Fruit fly (Drosophila melanogaster) whole organism, adult: ENCODE measurements around the gene Cog1.

Experiments
- CG11617 ChIP-seq: fragments of 200-800 bp; sonication (Bioruptor generic); optimal IDR thresholded peaks from 2 replicates; lab custom pipeline; 2017; ENCODE audit warnings: mild to moderate bottlenecking, missing biosample characterization, missing genetic modification reagents, missing genetic modification characterization
- CG12768 ChIP-seq: fragments of 200-800 bp; sonication (Bioruptor generic); optimal IDR thresholded peaks from 2 replicates; lab custom pipeline; 2017; ENCODE audit warnings: missing biosample characterization, missing genetic modification characterization, mild to moderate bottlenecking, moderate library complexity, missing genetic modification reagents
- CG1620 ChIP-seq: fragments of 200-800 bp; sonication (Bioruptor generic); optimal IDR thresholded peaks from 2 replicates; lab custom pipeline; 2016; ENCODE audit warnings: missing biosample characterization, missing genetic modification characterization
- CG7045 ChIP-seq: fragments of 200-800 bp; sonication (Bioruptor generic); optimal IDR thresholded peaks from 2 replicates; lab custom pipeline; 2017; ENCODE audit warnings: missing biosample characterization, mild to moderate bottlenecking, missing genetic modification characterization
- Clk ChIP-seq: fragments of 200-800 bp; sonication (Bioruptor generic); optimal IDR thresholded peaks from 2 replicates; lab custom pipeline; 2017; ENCODE audit warnings: missing biosample characterization, missing genetic modification characterization
- Hr96 ChIP-seq: fragments of 200-800 bp; sonication (Bioruptor generic); optimal IDR thresholded peaks from 2 replicates; lab custom pipeline; 2016; ENCODE audit warnings: missing biosample characterization, missing genetic modification characterization
- bab1 ChIP-seq: fragments of 200-800 bp; sonication (Bioruptor generic); optimal IDR thresholded peaks from 3 replicates; lab custom pipeline; 2019; ENCODE audit warnings: missing biosample characterization, mild to moderate bottlenecking, missing genetic modification characterization, moderate library complexity
- cic ChIP-seq: fragments of 200-800 bp; sonication (Bioruptor generic); optimal IDR thresholded peaks from 2 replicates; lab custom pipeline; 2017; ENCODE audit warnings: missing biosample characterization, mild to moderate bottlenecking, missing genetic modification characterization, moderate library complexity
- cnc ChIP-seq, 2 experiments: fragments of >200 bp; optimal IDR thresholded peaks; 2 replicates each; lab custom pipeline; 2017
- kay ChIP-seq: fragments of 200-800 bp; sonication (Bioruptor generic); peaks from one replicate; lab custom pipeline; 2016; ENCODE audit warnings: missing biosample characterization, missing genetic modification characterization, borderline replicate concordance
- pad ChIP-seq: fragments of 200-800 bp; sonication (Bioruptor generic); optimal IDR thresholded peaks from 3 replicates; lab custom pipeline; 2017; ENCODE audit warnings: missing biosample characterization, missing genetic modification characterization, mild to moderate bottlenecking, moderate library complexity, missing genetic modification reagents
- tj ChIP-seq: fragments of 200-800 bp; sonication (Bioruptor generic); optimal IDR thresholded peaks from 3 replicates; lab custom pipeline; 2017; ENCODE audit warnings: missing biosample characterization, mild to moderate bottlenecking, missing genetic modification characterization, moderate library complexity
- toe ChIP-seq: fragments of 200-800 bp; sonication (Bioruptor generic); optimal IDR thresholded peaks from 2 replicates; lab custom pipeline; 2016; ENCODE audit warnings: missing biosample characterization, missing genetic modification characterization

- TF ChIP-seq Hr96 (GFP tag; lab: Kevin White, UChicago): no peak
- no peak for TF ChIP-seq toe (GFP tag; lab: Kevin White, UChicago)
- no peak for TF ChIP-seq CG7045 (GFP tag; lab: Kevin White, UChicago)
- no peak for TF ChIP-seq cic (GFP tag; lab: Kevin White, UChicago)
- TF ChIP-seq CG11617 (GFP tag; lab: Kevin White, UChicago): no peak
- TF ChIP-seq tj (GFP tag; lab: Kevin White, UChicago): no peak
- TF ChIP-seq CG12768 (GFP tag; lab: Kevin White, UChicago): no peak
- no peak for TF ChIP-seq CG1620
- no peak for TF ChIP-seq bab1 (GFP tag; lab: Kevin White, UChicago)
- no peak for TF ChIP-seq kay
- TF ChIP-seq cnc (optimal IDR thresholded peaks at IDR 0.05; lab: Kevin White, UChicago): no peak
- no peak for TF ChIP-seq pad (GFP tag; lab: Kevin White, UChicago)
- no peak for TF ChIP-seq Clk
Measured at dm6 chr3R:12251534-12251933, 32.0 kb upstream of the Cog1 start.
